Worm (Caenorhabditis elegans) whole organism, L4/young adult: ENCODE results near the gene sra-13.

ENCODE experiments used
- W03F9.2 ChIP-seq: fragments of 150-350 bp; optimal IDR thresholded peaks from 2 replicates; lab custom pipeline; 2014; ENCODE audit warnings: missing biosample characterization, missing genetic modification characterization
- dao-5 ChIP-seq: sonication (generic microtip); optimal IDR thresholded peaks from 2 replicates; lab custom pipeline; 2016; ENCODE audit warnings: missing genotype, missing genetic modification characterization, moderate library complexity, missing compliant biosample characterization
- him-1 ChIP-seq: sonication (generic microtip); optimal IDR thresholded peaks from 2 replicates; lab custom pipeline; 2016; ENCODE audit warnings: missing genotype, missing genetic modification reagents, missing genetic modification characterization, missing compliant biosample characterization

DNA sequence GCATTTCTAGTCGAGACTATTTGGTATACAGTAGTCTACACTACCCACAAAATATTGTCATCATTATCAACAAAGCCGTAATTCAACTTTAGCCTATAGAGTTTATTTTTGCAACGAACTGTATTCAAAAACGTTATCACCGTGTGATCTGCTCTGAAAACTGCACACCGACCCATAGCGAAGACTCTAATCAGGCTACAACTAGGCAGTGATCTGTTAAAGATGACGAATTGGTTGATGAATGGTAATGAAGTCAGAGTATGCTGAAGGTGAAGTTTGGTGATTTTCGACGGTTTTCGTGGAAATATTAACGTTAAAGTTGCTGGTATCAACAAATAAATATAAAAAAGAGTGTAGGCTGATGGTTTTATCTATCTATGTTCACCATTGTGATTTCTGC is 20.6 kb upstream of the sra-13 start:
- TF ChIP-seq him-1 (tag; lab: Kevin White, UChicago), result no peak
- TF ChIP-seq dao-5 (tag; lab: Kevin White, UChicago), result no peak
- no peak for TF ChIP-seq W03F9.2 (tag; lab: Kevin White, UChicago)
